Worm (Caenorhabditis elegans) whole organism, L4 larva: ENCODE measurements around the gene T01D1.7.

ENCODE experiments used
- ceh-20 ChIP-seq: fragments of 200-800 bp; sonication (Bioruptor generic); IDR thresholded peaks from 2 replicates; pipeline ENCODE4 v1.3.6; 2022; ENCODE audit warnings: missing genetic modification reagents, missing genetic modification characterization, missing compliant biosample characterization
- daf-16 ChIP-seq, 3 experiments: sonication (generic microtip); optimal IDR thresholded peaks; 2 replicates each; lab custom pipeline; 2016 to 2017; ENCODE audit warnings: missing genetic modification characterization in 3 of 3, missing genetic modification reagents in 3 of 3, mild to moderate bottlenecking in 2 of 3, missing compliant biosample characterization in 2 of 3, missing biosample characterization in 1 of 3, moderate library complexity in 1 of 3
- daf-8 ChIP-seq: fragments of 200-800 bp; sonication (Bioruptor generic); IDR thresholded peaks from 2 replicates; pipeline ENCODE4 v1.3.6; 2022; ENCODE audit warnings: missing genetic modification characterization, missing compliant biosample characterization
- fos-1 ChIP-seq: fragments of 150-350 bp; optimal IDR thresholded peaks from 2 replicates; lab custom pipeline; 2014; ENCODE audit warnings: missing biosample characterization, missing genetic modification characterization
- hif-1 ChIP-seq, 2 experiments: sonication (generic microtip); optimal IDR thresholded peaks; 2 replicates each; lab custom pipeline; 2016 to 2017; ENCODE audit warnings: missing compliant biosample characterization in 2 of 2, missing genetic modification characterization in 2 of 2, missing genetic modification reagents in 2 of 2, missing genotype in 2 of 2, mild to moderate bottlenecking in 1 of 2
- lir-3 ChIP-seq: sonication (generic microtip); optimal IDR thresholded peaks from 2 replicates; lab custom pipeline; 2016; ENCODE audit warnings: mild to moderate bottlenecking, missing genetic modification characterization, missing compliant biosample characterization
- lsy-2 ChIP-seq, 2 experiments: fragments of 150-350 bp in 1 of 2; sonication (generic microtip) in 1 of 2; optimal IDR thresholded peaks; 2 replicates each; lab custom pipeline; 2014 to 2017; ENCODE audit warnings: missing biosample characterization in 2 of 2, missing genetic modification characterization in 2 of 2
- mdl-1 ChIP-seq, 2 experiments: fragments of 150-350 bp in 1 of 2; sonication (generic microtip) in 1 of 2; optimal IDR thresholded peaks; 2 replicates each; lab custom pipeline; 2014 to 2017; ENCODE audit warnings: missing biosample characterization in 2 of 2, missing genetic modification characterization in 2 of 2
- nhr-237 ChIP-seq: sonication (generic microtip); optimal IDR thresholded peaks from 2 replicates; lab custom pipeline; 2017; ENCODE audit warnings: missing biosample characterization, missing genetic modification characterization
- nhr-41 ChIP-seq: fragments of 200-800 bp; sonication (Bioruptor generic); IDR thresholded peaks from 2 replicates; pipeline ENCODE4 v1.3.6; 2022; ENCODE audit warnings: missing genetic modification reagents, missing genetic modification characterization, missing compliant biosample characterization
- nhr-76 ChIP-seq: fragments of 150-350 bp; optimal IDR thresholded peaks from 2 replicates; lab custom pipeline; 2014; ENCODE audit warnings: missing biosample characterization, missing genetic modification characterization
- tag-97 ChIP-seq: fragments of 200-800 bp; sonication (Bioruptor generic); IDR thresholded peaks from 2 replicates; pipeline ENCODE4 v1.3.6; 2022; ENCODE audit warnings: missing genetic modification characterization, missing compliant biosample characterization
- unc-130 ChIP-seq: sonication (generic microtip); optimal IDR thresholded peaks from 2 replicates; lab custom pipeline; 2016; ENCODE audit warnings: missing genetic modification reagents, missing genetic modification characterization, missing compliant biosample characterization
- ztf-11 ChIP-seq: fragments of 150-350 bp; optimal IDR thresholded peaks from 2 replicates; lab custom pipeline; 2014; ENCODE audit warnings: missing biosample characterization, missing genetic modification characterization

DNA sequence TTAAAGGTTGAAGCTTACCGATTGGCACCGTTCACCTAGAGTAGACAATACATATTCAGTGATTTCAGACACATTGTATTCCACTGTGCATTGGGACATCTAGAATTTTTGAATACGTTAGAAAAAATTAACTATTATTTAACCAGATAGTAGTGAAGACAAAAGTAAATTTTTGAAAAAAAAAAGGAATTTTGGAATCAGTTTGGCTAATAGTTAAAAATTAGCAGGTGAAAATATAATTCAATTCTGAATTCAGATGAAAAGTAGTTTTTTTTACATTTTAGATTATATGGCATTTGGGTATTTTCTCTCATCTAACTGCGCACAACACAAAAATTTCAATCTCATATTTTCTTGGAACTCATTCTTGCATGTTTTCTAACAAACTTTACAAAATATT, 48.7 kb downstream of the T01D1.7 start, which contains the start of gene nmur-2:
- no peak for TF ChIP-seq fos-1 (tag; lab: Kevin White, UChicago)
- no peak for TF ChIP-seq unc-130
- no peak for TF ChIP-seq nhr-76 (tag; lab: Kevin White, UChicago)
- no peak for TF ChIP-seq lsy-2 (tag; optimal IDR thresholded peaks at IDR 0.05; lab: Kevin White, UChicago)
- TF ChIP-seq lir-3: no peak
- no peak for TF ChIP-seq ztf-11
- TF ChIP-seq ceh-20 (GFP tag; lab: Robert Waterston, UW): no peak
- no peak for TF ChIP-seq tag-97
- TF ChIP-seq nhr-237 (tag; lab: Kevin White, UChicago): no peak
- no peak for TF ChIP-seq mdl-1 (tag; optimal IDR thresholded peaks at IDR 0.05; lab: Kevin White, UChicago)
- no peak for TF ChIP-seq daf-8 (GFP tag; lab: Robert Waterston, UW)
- no peak for TF ChIP-seq nhr-41 (GFP tag; lab: Robert Waterston, UW)
- TF ChIP-seq hif-1 (tag; optimal IDR thresholded peaks at IDR 0.05; lab: Kevin White, UChicago): no peak
- no peak for TF ChIP-seq daf-16 (GFP tag; optimal IDR thresholded peaks at IDR 0.05; lab: Kevin White, UChicago)
- TF ChIP-seq daf-16 (tag; optimal IDR thresholded peaks at IDR 0.05; lab: Kevin White, UChicago): no peak
